Fruit fly (Drosophila melanogaster): ENCODE measurements around the gene Sfp26Ac.
A peak's percentile ranks its signal among the peaks of the same experiment; 100 is the strongest.

DNA sequence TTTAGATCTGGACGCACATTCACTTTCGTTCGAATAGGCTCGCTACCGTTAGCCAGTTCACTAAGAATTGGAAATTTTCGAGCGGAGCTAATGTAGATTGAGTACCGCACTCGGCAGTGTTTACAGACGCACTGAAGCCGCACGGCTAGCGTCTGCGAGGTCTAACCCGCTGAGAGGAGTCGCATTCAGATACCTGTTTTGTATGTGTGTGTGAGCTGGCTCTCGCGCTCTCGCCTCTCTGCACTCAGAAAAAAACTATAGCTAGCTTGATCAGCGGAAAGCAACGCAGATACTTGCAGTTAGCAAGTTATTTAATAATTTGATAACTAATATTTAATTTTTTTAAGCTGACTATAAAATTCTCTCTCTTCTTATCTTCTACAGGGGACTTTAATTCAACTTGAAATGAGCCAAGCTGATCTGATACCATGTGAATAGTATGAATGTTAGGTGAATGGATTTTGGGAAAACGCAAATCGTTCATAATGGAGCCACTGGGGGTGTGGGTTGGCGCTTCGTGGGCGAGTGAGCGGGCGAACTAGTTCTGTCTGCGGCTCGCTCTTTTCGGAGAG, 5.1 kb downstream of the Sfp26Ac start, which contains the start of gene rau:
- TF ChIP-seq Blimp-1 (GFP tag; optimal IDR thresholded peaks at IDR 0.05), result no peak
- TF ChIP-seq dsx (GFP tag; optimal IDR thresholded peaks at IDR 0.05; ENCODE audit: poor library complexity, severe bottlenecking), result peak; percentile 53
- TF ChIP-seq net (GFP tag; optimal IDR thresholded peaks at IDR 0.05), result peak; percentile 74
- TF ChIP-seq Gug (GFP tag; IDR thresholded peaks at IDR 0.05), result peak; percentile 79
- TF ChIP-seq salr (GFP tag; optimal IDR thresholded peaks at IDR 0.05), result peak in 1 of 2 experiments; percentile 72
- TF ChIP-seq CG6792 (GFP tag; optimal IDR thresholded peaks at IDR 0.05), result peak; percentile 64

All from whole organism, prepupa.